Fruit fly (Drosophila melanogaster) whole organism, embryonic: ENCODE data around the gene CG33664.

Source experiments
- Asciz ChIP-seq: fragments of 200-800 bp; sonication (Bioruptor generic); optimal IDR thresholded peaks from 2 replicates; lab custom pipeline; 2017; ENCODE audit warnings: missing biosample characterization, mild to moderate bottlenecking, missing genetic modification characterization, missing genetic modification reagents
- B-H2 ChIP-seq: fragments of 200-800 bp; sonication (Bioruptor generic); optimal IDR thresholded peaks from 2 replicates; lab custom pipeline; 2018; ENCODE audit warnings: missing biosample characterization, mild to moderate bottlenecking, missing genetic modification characterization
- CG12155 ChIP-seq: fragments of 200-800 bp; sonication (Bioruptor generic); optimal IDR thresholded peaks from 3 replicates; lab custom pipeline; 2016; ENCODE audit warnings: missing biosample characterization, missing genetic modification characterization
- CG12299 ChIP-seq: fragments of 200-800 bp; sonication (Bioruptor generic); optimal IDR thresholded peaks from 2 replicates; lab custom pipeline; 2018; ENCODE audit warnings: missing biosample characterization, mild to moderate bottlenecking, missing genetic modification characterization
- CG12942 ChIP-seq: fragments of 200-800 bp; sonication (Bioruptor generic); optimal IDR thresholded peaks from 3 replicates; lab custom pipeline; 2016; ENCODE audit warnings: missing biosample characterization, missing genetic modification characterization
- CG30403 ChIP-seq: fragments of 200-800 bp; sonication (Bioruptor generic); optimal IDR thresholded peaks from 3 replicates; lab custom pipeline; 2016; ENCODE audit warnings: missing biosample characterization, missing genetic modification characterization
- CG34224 ChIP-seq: fragments of 200-800 bp; sonication (Bioruptor generic); IDR thresholded peaks from 3 replicates; pipeline ENCODE4 v1.3.6; 2022; ENCODE audit warnings: missing biosample characterization, missing genetic modification characterization; ENCODE audit not compliant: partially characterized antibody
- CG4360 ChIP-seq: fragments of 200-800 bp; sonication (Bioruptor generic); IDR thresholded peaks from 2 replicates; pipeline ENCODE4 v1.3.6; 2022; ENCODE audit warnings: missing biosample characterization, missing genetic modification characterization
- CG4424 ChIP-seq: fragments of 200-800 bp; sonication (Bioruptor generic); optimal IDR thresholded peaks from 3 replicates; lab custom pipeline; 2016; ENCODE audit warnings: missing biosample characterization, missing genetic modification characterization
- CG6813 ChIP-seq: fragments of 200-800 bp; sonication (Bioruptor generic); optimal IDR thresholded peaks from 2 replicates; lab custom pipeline; 2017; ENCODE audit warnings: missing biosample characterization, missing genetic modification characterization, mild to moderate bottlenecking, moderate library complexity, missing genetic modification reagents
- CG6854 ChIP-seq: fragments of 200-800 bp; sonication (Bioruptor generic); optimal IDR thresholded peaks from 3 replicates; lab custom pipeline; 2017; ENCODE audit warnings: missing biosample characterization, mild to moderate bottlenecking, missing genetic modification characterization
- CG7271 ChIP-seq: fragments of 200-800 bp; sonication (Bioruptor generic); optimal IDR thresholded peaks from 2 replicates; lab custom pipeline; 2018; ENCODE audit warnings: missing biosample characterization, mild to moderate bottlenecking, missing genetic modification characterization, moderate library complexity
- CG7556 ChIP-seq: fragments of 200-800 bp; sonication (Bioruptor generic); optimal IDR thresholded peaks from 2 replicates; lab custom pipeline; 2017; ENCODE audit warnings: missing biosample characterization, mild to moderate bottlenecking, missing genetic modification characterization
- CG7786 ChIP-seq: fragments of 200-800 bp; sonication (Bioruptor generic); optimal IDR thresholded peaks from 2 replicates; lab custom pipeline; 2016; ENCODE audit warnings: missing biosample characterization, missing genetic modification characterization
- CG7987 ChIP-seq: fragments of 200-800 bp; sonication (Bioruptor generic); optimal IDR thresholded peaks from 2 replicates; lab custom pipeline; 2018; ENCODE audit warnings: missing biosample characterization, mild to moderate bottlenecking, missing genetic modification characterization, moderate library complexity
- CG8765 ChIP-seq: fragments of 200-800 bp; sonication (Bioruptor generic); IDR thresholded peaks from 2 replicates; pipeline ENCODE4 v1.3.6; 2022; ENCODE audit warnings: missing biosample characterization, missing genetic modification characterization
- CG9437 ChIP-seq: fragments of 200-800 bp; sonication (Bioruptor generic); optimal IDR thresholded peaks from 2 replicates; lab custom pipeline; 2018; ENCODE audit warnings: missing biosample characterization, mild to moderate bottlenecking, missing genetic modification characterization
- CG9609 ChIP-seq: fragments of 200-800 bp; sonication (Bioruptor generic); optimal IDR thresholded peaks from 3 replicates; lab custom pipeline; 2016; ENCODE audit warnings: missing biosample characterization, missing genetic modification characterization
- Doc2 ChIP-seq: fragments of 200-800 bp; sonication (Bioruptor generic); IDR thresholded peaks from 2 replicates; pipeline ENCODE4 v1.3.6; 2022; ENCODE audit warnings: missing biosample characterization, missing genetic modification characterization
- Ets97D ChIP-seq: fragments of 200-800 bp; sonication (Bioruptor generic); optimal IDR thresholded peaks from 3 replicates; lab custom pipeline; 2016; ENCODE audit warnings: missing biosample characterization, missing genetic modification characterization
- GATAe ChIP-seq: fragments of 200-800 bp; sonication (Bioruptor generic); conservative IDR thresholded peaks from 2 replicates; pipeline ENCODE4 v1.3.6; 2022; ENCODE audit warnings: missing biosample characterization, missing genetic modification characterization
- Gsc ChIP-seq: fragments of 200-800 bp; sonication (Bioruptor generic); IDR thresholded peaks from 2 replicates; pipeline ENCODE4 v1.3.6; 2022; ENCODE audit warnings: missing biosample characterization, missing genetic modification characterization
- HLH4C ChIP-seq: fragments of 200-800 bp; sonication (Bioruptor generic); IDR thresholded peaks from 3 replicates; pipeline ENCODE4 v1.3.6; 2022; ENCODE audit warnings: missing biosample characterization, missing genetic modification characterization; ENCODE audit not compliant: partially characterized antibody
- Hand ChIP-seq: fragments of 200-800 bp; sonication (Bioruptor generic); optimal IDR thresholded peaks from 2 replicates; lab custom pipeline; 2017; ENCODE audit warnings: mild to moderate bottlenecking, missing biosample characterization, missing genetic modification reagents, missing genetic modification characterization
- Kr ChIP-seq: fragments of 200-800 bp; sonication (Bioruptor generic); optimal IDR thresholded peaks from 2 replicates; lab custom pipeline; 2017; ENCODE audit warnings: missing biosample characterization, mild to moderate bottlenecking, missing genetic modification characterization
- Meics ChIP-seq: fragments of 200-800 bp; sonication (Bioruptor generic); optimal IDR thresholded peaks from 2 replicates; lab custom pipeline; 2017; ENCODE audit warnings: missing biosample characterization, mild to moderate bottlenecking, missing genetic modification characterization
- NFAT ChIP-seq: fragments of 200-800 bp; sonication (Bioruptor generic); IDR thresholded peaks from 2 replicates; pipeline ENCODE4 v1.3.6; 2022; ENCODE audit warnings: missing biosample characterization, missing genetic modification characterization
- NfI ChIP-seq: fragments of 200-800 bp; sonication (Bioruptor generic); optimal IDR thresholded peaks from 3 replicates; lab custom pipeline; 2018; ENCODE audit warnings: missing biosample characterization, mild to moderate bottlenecking, missing genetic modification characterization, moderate library complexity
- Sin3A ChIP-seq: fragments of >200 bp; optimal IDR thresholded peaks from 2 replicates; lab custom pipeline; 2018
- ac ChIP-seq: fragments of 200-800 bp; sonication (Bioruptor generic); optimal IDR thresholded peaks from 3 replicates; lab custom pipeline; 2017; ENCODE audit warnings: missing biosample characterization, mild to moderate bottlenecking, missing genetic modification characterization
- aop ChIP-seq: fragments of 200-800 bp; sonication (Bioruptor generic); IDR thresholded peaks from 2 replicates; pipeline ENCODE4 v1.3.6; 2022; ENCODE audit warnings: missing biosample characterization, missing genetic modification characterization
- az2 ChIP-seq: fragments of 200-800 bp; sonication (Bioruptor generic); optimal IDR thresholded peaks from 3 replicates; lab custom pipeline; 2016; ENCODE audit warnings: missing biosample characterization, missing genetic modification characterization
- bsh ChIP-seq, 2 experiments: fragments of 200-800 bp; sonication (Bioruptor generic); optimal IDR thresholded peaks; 2 replicates each; lab custom pipeline; 2017 to 2018; ENCODE audit warnings: mild to moderate bottlenecking in 2 of 2, missing biosample characterization in 2 of 2, missing genetic modification characterization in 2 of 2, moderate library complexity in 1 of 2
- dysf ChIP-seq: fragments of 200-800 bp; sonication (Bioruptor generic); IDR thresholded peaks from 3 replicates; pipeline ENCODE4 v1.3.6; 2022; ENCODE audit warnings: missing biosample characterization, missing genetic modification characterization
- fd64A ChIP-seq: fragments of 200-800 bp; sonication (Bioruptor generic); optimal IDR thresholded peaks from 3 replicates; lab custom pipeline; 2018; ENCODE audit warnings: missing biosample characterization, mild to moderate bottlenecking, missing genetic modification characterization
- gem ChIP-seq: fragments of 200-800 bp; sonication (Bioruptor generic); optimal IDR thresholded peaks from 2 replicates; lab custom pipeline; 2019; ENCODE audit warnings: missing biosample characterization, mild to moderate bottlenecking, missing genetic modification characterization, moderate library complexity
- gt ChIP-seq: fragments of 200-800 bp; sonication (Bioruptor generic); IDR thresholded peaks from 2 replicates; pipeline ENCODE4 v1.3.6; 2022; ENCODE audit warnings: missing biosample characterization, missing genetic modification characterization
- hb ChIP-seq: fragments of 200-800 bp; sonication (Bioruptor generic); IDR thresholded peaks from 3 replicates; pipeline ENCODE4 v1.3.6; 2022; ENCODE audit warnings: missing biosample characterization, missing genetic modification characterization; ENCODE audit not compliant: partially characterized antibody
- hth ChIP-seq: fragments of >200 bp; optimal IDR thresholded peaks from 2 replicates; lab custom pipeline; 2017; ENCODE audit warnings: inconsistent platforms
- nau ChIP-seq: fragments of 200-800 bp; sonication (Bioruptor generic); optimal IDR thresholded peaks from 3 replicates; lab custom pipeline; 2017; ENCODE audit warnings: missing biosample characterization, mild to moderate bottlenecking, missing genetic modification characterization, missing genetic modification reagents
- nerfin-2 ChIP-seq: fragments of 200-800 bp; sonication (Bioruptor generic); IDR thresholded peaks from 2 replicates; pipeline ENCODE4 v1.3.6; 2022; ENCODE audit warnings: missing biosample characterization, missing genetic modification characterization; ENCODE audit not compliant: partially characterized antibody
- phol ChIP-seq: fragments of 200-800 bp; sonication (Bioruptor generic); optimal IDR thresholded peaks from 3 replicates; lab custom pipeline; 2018; ENCODE audit warnings: missing biosample characterization, mild to moderate bottlenecking, missing genetic modification characterization, moderate library complexity
- psq ChIP-seq: fragments of 200-800 bp; sonication (Bioruptor generic); optimal IDR thresholded peaks from 2 replicates; lab custom pipeline; 2017; ENCODE audit warnings: missing biosample characterization, missing genetic modification characterization
- pzg ChIP-seq: fragments of 200-800 bp; sonication (Bioruptor generic); optimal IDR thresholded peaks from 3 replicates; lab custom pipeline; 2018; ENCODE audit warnings: missing biosample characterization, mild to moderate bottlenecking, missing genetic modification characterization, moderate library complexity
- sens-2 ChIP-seq: fragments of 200-800 bp; sonication (Bioruptor generic); IDR thresholded peaks from 2 replicates; pipeline ENCODE4 v1.3.6; 2022; ENCODE audit warnings: missing biosample characterization, missing genetic modification characterization
- slbo ChIP-seq: fragments of 200-800 bp; sonication (Bioruptor generic); IDR thresholded peaks from 2 replicates; pipeline ENCODE4 v1.3.6; 2022; ENCODE audit warnings: missing biosample characterization, missing genetic modification characterization
- sug ChIP-seq: fragments of 200-800 bp; optimal IDR thresholded peaks from 2 replicates; lab custom pipeline; 2019; ENCODE audit warnings: missing biosample characterization, mild to moderate bottlenecking, missing genetic modification characterization, moderate library complexity
- unc-4 ChIP-seq: fragments of 200-800 bp; sonication (Bioruptor generic); IDR thresholded peaks from 2 replicates; pipeline ENCODE4 v1.3.6; 2022; ENCODE audit warnings: missing biosample characterization, missing genetic modification characterization; ENCODE audit not compliant: partially characterized antibody
- z ChIP-seq: fragments of 200-800 bp; sonication (Bioruptor generic); IDR thresholded peaks from 3 replicates; pipeline ENCODE4 v1.3.6; 2022; ENCODE audit warnings: missing biosample characterization, missing genetic modification characterization
- zen ChIP-seq: fragments of 200-800 bp; sonication (Bioruptor generic); optimal IDR thresholded peaks from 3 replicates; lab custom pipeline; 2018; ENCODE audit warnings: missing biosample characterization, mild to moderate bottlenecking, missing genetic modification characterization, moderate library complexity
- zf30C ChIP-seq: fragments of 200-800 bp; sonication (Bioruptor generic); optimal IDR thresholded peaks from 3 replicates; lab custom pipeline; 2018; ENCODE audit warnings: missing biosample characterization, mild to moderate bottlenecking, missing genetic modification characterization

The CG33664 gene

DNA sequence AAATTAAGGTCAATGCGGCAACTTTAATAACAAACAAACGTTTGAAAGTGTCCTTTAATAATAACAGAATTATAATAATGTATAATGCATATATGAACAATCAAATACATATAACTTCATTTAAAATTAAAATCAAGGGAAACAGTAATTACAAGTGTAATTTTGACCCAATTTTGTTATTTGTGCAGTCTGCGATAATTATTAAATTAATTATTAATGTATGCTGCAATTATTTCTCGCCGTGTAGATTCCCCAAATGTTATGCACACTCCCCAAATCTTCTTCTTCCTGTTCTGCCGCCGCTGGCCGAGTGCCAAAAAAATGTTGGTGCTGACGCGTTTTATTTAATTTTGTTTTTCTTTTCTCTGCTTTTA lies 30.4 kb upstream of the CG33664 start (continued):
- TF ChIP-seq nau (GFP tag; lab: Kevin White, UChicago) (peak; percentile 79), nerfin-2 (GFP tag; lab: Robert Waterston, UW) (no peak), hb (no peak), CG12942 (GFP tag; lab: Kevin White, UChicago) (peak; percentile 63), slbo (peak; percentile 81), sug (tag; lab: Kevin White, UChicago) (peak; percentile 87), zf30C (peak; percentile 86), CG9437 (GFP tag; lab: Kevin White, UChicago) (peak; percentile 75), Asciz (GFP tag; lab: Kevin White, UChicago) (peak; percentile 84), phol (tag; lab: Kevin White, UChicago) (peak; percentile 92), Gsc (GFP tag; lab: Robert Waterston, UW) (no peak; the same call in 1 of the 2 replicates), NFAT (GFP tag; lab: Robert Waterston, UW) (peak; percentile 67), sens-2 (GFP tag; lab: Robert Waterston, UW) (peak; percentile 58; the same call in 1 of the 2 replicates), psq (GFP tag; lab: Kevin White, UChicago) (peak; percentile 48), HLH4C (no peak), fd64A (GFP tag; lab: Kevin White, UChicago) (peak; percentile 39), CG6813 (peak; percentile 86), ac (GFP tag; lab: Kevin White, UChicago) (peak; percentile 59), pzg (GFP tag; lab: Kevin White, UChicago) (no peak), Hand (GFP tag; lab: Kevin White, UChicago) (peak; percentile 84), CG34224 (GFP tag; lab: Robert Waterston, UW) (no peak), CG7987 (GFP tag; lab: Kevin White, UChicago) (no peak), Meics (GFP tag; lab: Kevin White, UChicago) (peak; percentile 91), CG7786 (GFP tag; lab: Kevin White, UChicago) (no peak), bsh (GFP tag; optimal IDR thresholded peaks at IDR 0.05; lab: Kevin White, UChicago) (peak in 1 of 2 experiments; percentile 91), NfI (peak; percentile 82), gt (no peak; the same call in 1 of the 2 replicates), Kr (GFP tag; lab: Kevin White, UChicago) (no peak), Doc2 (GFP tag; lab: Robert Waterston, UW) (no peak), az2 (GFP tag; lab: Kevin White, UChicago) (peak; percentile 86), B-H2 (GFP tag; lab: Kevin White, UChicago) (peak; percentile 81), CG7556 (GFP tag; lab: Kevin White, UChicago) (peak; percentile 94), Sin3A (lab: Kevin White, UChicago) (no peak), gem (tag; lab: Kevin White, UChicago) (peak; percentile 95), dysf (peak; percentile 89), CG9609 (no peak), GATAe (GFP tag; lab: Robert Waterston, UW) (peak; percentile 31; the same call in 1 of the 2 replicates), CG8765 (GFP tag; lab: Robert Waterston, UW) (peak; percentile 55), Ets97D (GFP tag; lab: Kevin White, UChicago) (no peak), CG12155 (GFP tag; lab: Kevin White, UChicago) (peak; percentile 75), zen (peak; percentile 76), unc-4 (GFP tag; lab: Robert Waterston, UW) (no peak), CG4424 (GFP tag; lab: Kevin White, UChicago) (peak; percentile 84), CG6854 (GFP tag; lab: Kevin White, UChicago) (peak; percentile 78), CG7271 (tag; lab: Kevin White, UChicago) (no peak), hth (no peak), z (GFP tag; lab: Robert Waterston, UW) (0 out of 3 replicates have a peak, but pooled peaks have one; percentile 25), CG4360 (GFP tag; lab: Robert Waterston, UW) (peak; percentile 17; the same call in 1 of the 2 replicates), CG12299 (peak; percentile 89), CG30403 (peak; percentile 89), aop (GFP tag; lab: Robert Waterston, UW) (no peak)
